Worm (Caenorhabditis elegans) whole organism, early embryonic: Measurements from ENCODE around the gene JC8.16.

ENCODE experiments used
- B0310.2 ChIP-seq: sonication (generic microtip); optimal IDR thresholded peaks from 2 replicates; lab custom pipeline; 2016; ENCODE audit warnings: mild to moderate bottlenecking, missing genetic modification characterization, missing compliant biosample characterization
- F13C5.2 ChIP-seq: sonication (generic microtip); optimal IDR thresholded peaks from 2 replicates; lab custom pipeline; 2017; ENCODE audit warnings: mild to moderate bottlenecking, missing genetic modification characterization, inconsistent platforms, missing compliant biosample characterization
- aly-1 ChIP-seq: sonication (generic microtip); optimal IDR thresholded peaks from 2 replicates; lab custom pipeline; 2016; ENCODE audit warnings: missing genetic modification characterization, missing compliant biosample characterization
- ama-1 ChIP-seq: fragments of 150-350 bp; optimal IDR thresholded peaks from 2 replicates; lab custom pipeline; 2014
- ceh-13 ChIP-seq: fragments of 200-800 bp; sonication (Bioruptor generic); optimal IDR thresholded peaks from 2 replicates; lab custom pipeline; 2018; ENCODE audit warnings: mild to moderate bottlenecking, missing genetic modification characterization, missing compliant biosample characterization
- ceh-36 ChIP-seq: sonication (generic microtip); optimal IDR thresholded peaks from 2 replicates; lab custom pipeline; 2016; ENCODE audit warnings: missing genetic modification characterization, inconsistent platforms, missing compliant biosample characterization
- ets-7 ChIP-seq: sonication (generic microtip); optimal IDR thresholded peaks from 2 replicates; lab custom pipeline; 2016; ENCODE audit warnings: missing genotype, missing genetic modification characterization, missing compliant biosample characterization
- flt-1 ChIP-seq: fragments of 200-800 bp; sonication (Bioruptor generic); IDR thresholded peaks from 2 replicates; pipeline ENCODE4 v1.3.6; 2022; ENCODE audit warnings: missing genetic modification characterization, missing compliant biosample characterization
- hmbx-1 ChIP-seq: sonication (generic microtip); optimal IDR thresholded peaks from 2 replicates; lab custom pipeline; 2016; ENCODE audit warnings: mild to moderate bottlenecking, missing genetic modification characterization, missing compliant biosample characterization
- hmg-4 ChIP-seq: fragments of 200-800 bp; sonication (Bioruptor generic); optimal IDR thresholded peaks from 2 replicates; lab custom pipeline; 2018; ENCODE audit warnings: mild to moderate bottlenecking, missing genetic modification characterization, missing compliant biosample characterization
- hnd-1 ChIP-seq: sonication (generic microtip); optimal IDR thresholded peaks from 2 replicates; lab custom pipeline; 2016; ENCODE audit warnings: missing genetic modification characterization, missing compliant biosample characterization
- pes-1 ChIP-seq: fragments of 200-800 bp; sonication (Bioruptor generic); IDR thresholded peaks from 2 replicates; pipeline ENCODE4 v1.3.6; 2022; ENCODE audit warnings: missing genetic modification reagents, missing genetic modification characterization, missing compliant biosample characterization
- scrt-1 ChIP-seq: fragments of 200-800 bp; sonication (Bioruptor generic); IDR thresholded peaks from 2 replicates; pipeline ENCODE4 v1.3.6; 2022; ENCODE audit warnings: missing genetic modification characterization, missing compliant biosample characterization
- sea-1 ChIP-seq: fragments of 200-800 bp; sonication (Bioruptor generic); conservative IDR thresholded peaks from 2 replicates; pipeline ENCODE4 v1.3.6; 2022; ENCODE audit warnings: missing genetic modification characterization, missing compliant biosample characterization
- tbx-11 ChIP-seq: fragments of 200-800 bp; sonication (Bioruptor generic); IDR thresholded peaks from 2 replicates; pipeline ENCODE4 v1.3.6; 2022; ENCODE audit warnings: missing genetic modification characterization, missing compliant biosample characterization
- tbx-37 ChIP-seq: fragments of 200-800 bp; sonication (Bioruptor generic); conservative IDR thresholded peaks from 2 replicates; pipeline ENCODE4 v1.3.6; 2022; ENCODE audit warnings: missing genetic modification reagents, missing genetic modification characterization, missing compliant biosample characterization
- tra-4 ChIP-seq: sonication (generic microtip); optimal IDR thresholded peaks from 2 replicates; lab custom pipeline; 2017; ENCODE audit warnings: missing genetic modification characterization, missing compliant biosample characterization

JC8.16 gene

DNA sequence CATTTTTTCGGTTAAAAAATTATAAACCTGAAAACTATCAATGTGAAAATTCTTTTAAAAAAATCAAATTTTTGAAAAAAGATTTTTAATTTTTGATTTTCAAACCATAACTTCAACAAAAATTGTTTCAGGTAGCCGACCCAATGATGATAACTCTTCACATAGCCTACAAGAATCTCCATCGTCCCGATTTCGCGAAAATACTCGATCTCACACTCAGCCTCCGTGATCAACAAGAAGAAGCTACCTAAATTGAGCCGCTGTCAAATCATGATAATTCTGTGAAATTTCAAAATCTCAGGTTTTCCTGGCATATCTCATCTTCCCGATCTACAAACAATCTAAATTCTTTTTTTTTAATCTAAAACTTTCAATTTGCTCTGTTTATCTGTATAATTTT is 8.7 kb upstream of the JC8.16 start:
- TF ChIP-seq scrt-1 (GFP tag; lab: Robert Waterston, UW) (no peak), hnd-1 (tag; lab: Kevin White, UChicago) (no peak), hmg-4 (GFP tag; lab: Kevin White, UChicago) (no peak), flt-1 (GFP tag; lab: Robert Waterston, UW) (no peak), ama-1 (lab: Kevin White, UChicago) (no peak), tbx-11 (GFP tag; lab: Robert Waterston, UW) (no peak), sea-1 (GFP tag; lab: Robert Waterston, UW) (no peak), F13C5.2 (tag; lab: Kevin White, UChicago) (no peak), hmbx-1 (no peak), B0310.2 (tag; lab: Kevin White, UChicago) (no peak), pes-1 (GFP tag; lab: Robert Waterston, UW) (no peak), tbx-37 (no peak), tra-4 (tag; lab: Kevin White, UChicago) (no peak), ets-7 (no peak), aly-1 (tag; lab: Kevin White, UChicago) (no peak), ceh-36 (tag; lab: Kevin White, UChicago) (no peak), ceh-13 (GFP tag; lab: Kevin White, UChicago) (no peak)

DNA sequence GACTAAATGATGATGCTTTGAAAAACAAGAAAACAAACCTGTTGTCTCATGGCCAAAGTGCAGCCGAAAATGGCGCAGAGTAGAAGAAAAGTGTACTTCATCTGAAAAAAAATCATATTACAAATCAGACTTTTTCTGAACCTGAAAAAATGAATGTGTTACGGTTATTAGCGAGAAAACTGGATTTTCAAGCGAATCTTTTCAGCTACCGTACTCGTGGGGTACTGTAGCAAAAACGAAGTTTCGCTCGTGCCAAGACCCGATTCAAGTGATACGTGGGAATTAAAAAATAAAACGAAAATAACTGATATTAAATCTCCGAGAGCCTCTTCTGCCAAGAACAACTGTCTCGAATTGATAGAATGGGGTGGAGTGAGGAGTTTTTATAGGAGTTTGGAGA is 6.8 kb upstream of the JC8.16 start, which contains the start of gene ttr-51:
Gene ttr-51, minus strand, starts transcription at position 101 of the 400 bp plus-strand sequence.
- TF ChIP-seq ets-7 (no peak), aly-1 (tag; lab: Kevin White, UChicago) (no peak), flt-1 (GFP tag; lab: Robert Waterston, UW) (no peak), hmg-4 (GFP tag; lab: Kevin White, UChicago) (no peak)

ce11 chrIV:13253841-13254240 is 5.1 kb upstream of the JC8.16 start, which contains the start of gene ttr-45:
ttr-45 (plus strand) TSS chrIV:13254225.
- TF ChIP-seq aly-1 (tag; lab: Kevin White, UChicago) (no peak), tra-4 (tag; lab: Kevin White, UChicago) (no peak), flt-1 (GFP tag; lab: Robert Waterston, UW) (no peak), ama-1 (lab: Kevin White, UChicago) (no peak), B0310.2 (tag; lab: Kevin White, UChicago) (no peak), scrt-1 (GFP tag; lab: Robert Waterston, UW) (no peak), ceh-36 (tag; lab: Kevin White, UChicago) (no peak), pes-1 (GFP tag; lab: Robert Waterston, UW) (no peak), hmbx-1 (no peak), ets-7 (no peak), hnd-1 (tag; lab: Kevin White, UChicago) (no peak), sea-1 (GFP tag; lab: Robert Waterston, UW) (no peak), hmg-4 (GFP tag; lab: Kevin White, UChicago) (no peak), F13C5.2 (tag; lab: Kevin White, UChicago) (no peak), tbx-11 (GFP tag; lab: Robert Waterston, UW) (no peak)

DNA sequence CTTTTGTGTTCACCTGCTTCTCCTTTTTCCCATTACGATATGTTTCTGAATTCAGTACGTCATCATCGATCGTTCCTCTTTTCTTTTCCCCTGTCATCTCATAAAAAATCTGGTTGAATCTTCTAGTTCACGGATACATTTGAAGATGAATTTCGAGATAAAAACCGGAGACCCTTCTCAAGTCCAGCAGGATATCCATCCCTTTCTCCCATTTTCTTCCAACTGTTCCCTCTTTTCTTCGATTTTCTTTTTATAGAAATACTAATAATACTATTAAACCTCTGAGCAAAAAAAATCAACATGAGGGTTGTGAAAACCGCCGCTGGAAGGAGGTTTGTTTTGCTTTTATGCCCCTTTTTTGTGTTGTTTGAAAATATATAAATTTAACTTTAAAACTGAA is 3.1 kb upstream of the JC8.16 start, which contains the start of gene bus-12:
Gene bus-12, plus strand, starts transcription at position 301 of the 400 bp plus-strand sequence.
- TF ChIP-seq F13C5.2 (tag; lab: Kevin White, UChicago): no peak
- no peak for TF ChIP-seq hmg-4 (GFP tag; lab: Kevin White, UChicago)
- no peak for TF ChIP-seq sea-1 (GFP tag; lab: Robert Waterston, UW)
- TF ChIP-seq hnd-1 (tag; lab: Kevin White, UChicago): no peak
- no peak for TF ChIP-seq tbx-11 (GFP tag; lab: Robert Waterston, UW)

DNA sequence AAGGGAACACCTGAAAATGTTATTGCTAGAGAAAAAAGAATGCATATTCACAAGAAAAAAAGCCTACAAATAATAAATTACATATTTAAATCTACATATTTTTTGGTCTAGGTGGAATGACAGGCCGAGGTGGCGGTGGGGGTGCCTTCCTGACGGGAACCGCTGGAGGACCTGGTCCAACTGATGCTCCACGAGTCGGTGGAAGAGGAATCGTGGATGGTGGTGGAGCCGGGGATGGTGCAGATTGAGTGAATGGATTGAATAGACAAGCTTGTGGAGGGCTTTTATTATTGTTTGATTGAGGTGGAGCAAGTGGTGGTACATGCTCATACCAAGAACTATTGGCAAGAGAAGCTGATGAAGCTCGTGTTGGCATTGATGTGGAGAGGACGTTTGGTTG is 2.8 kb downstream of the JC8.16 start:
- TF ChIP-seq scrt-1 (GFP tag; lab: Robert Waterston, UW) (no peak), hmbx-1 (no peak), ceh-13 (GFP tag; lab: Kevin White, UChicago) (no peak), hmg-4 (GFP tag; lab: Kevin White, UChicago) (no peak), tbx-37 (no peak), flt-1 (GFP tag; lab: Robert Waterston, UW) (no peak), aly-1 (tag; lab: Kevin White, UChicago) (no peak), sea-1 (GFP tag; lab: Robert Waterston, UW) (no peak), B0310.2 (tag; lab: Kevin White, UChicago) (no peak), ets-7 (no peak), hnd-1 (tag; lab: Kevin White, UChicago) (no peak), ceh-36 (tag; lab: Kevin White, UChicago) (no peak), pes-1 (GFP tag; lab: Robert Waterston, UW) (no peak), F13C5.2 (tag; lab: Kevin White, UChicago) (no peak), ama-1 (lab: Kevin White, UChicago) (no peak), tbx-11 (GFP tag; lab: Robert Waterston, UW) (no peak), tra-4 (tag; lab: Kevin White, UChicago) (no peak)

- TF ChIP-seq tbx-37: peak; percentile 40; the same call in 1 of the 2 replicates
These were observed 3.9 kb downstream of the JC8.16 start for ce11 chrIV:13262849-13263248.

- no peak for TF ChIP-seq aly-1 (tag; lab: Kevin White, UChicago)
These were observed 9.4 kb downstream of the JC8.16 start for ce11 chrIV:13268385-13268784.

DNA sequence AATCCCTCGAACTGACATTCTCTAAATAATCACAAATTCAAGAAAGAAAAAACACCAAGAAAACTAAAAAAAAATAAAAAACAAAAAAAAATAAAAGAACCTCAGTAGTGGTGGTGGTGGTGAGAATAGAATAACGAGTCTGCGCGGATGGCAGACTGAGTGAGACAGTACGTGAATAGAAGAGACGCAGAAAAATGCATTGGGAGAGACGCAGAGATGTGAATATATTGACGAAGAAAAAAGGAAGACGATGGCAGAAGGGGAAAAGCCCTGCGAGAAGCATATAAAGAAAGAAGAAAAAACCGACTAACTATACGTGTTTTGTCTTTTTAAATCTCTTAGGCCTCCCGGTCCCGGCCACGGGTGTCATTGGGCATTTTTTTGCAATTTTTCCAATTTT is 13.5 kb downstream of the JC8.16 start, which contains the start of gene unc-26:
Gene unc-26, minus strand, starts transcription at position 23 of the 400 bp plus-strand sequence.
- TF ChIP-seq sea-1 (GFP tag; lab: Robert Waterston, UW): no peak
- TF ChIP-seq ets-7: no peak
- no peak for TF ChIP-seq hnd-1 (tag; lab: Kevin White, UChicago)
- TF ChIP-seq hmbx-1: no peak
- no peak for TF ChIP-seq hmg-4 (GFP tag; lab: Kevin White, UChicago)
- no peak for TF ChIP-seq ama-1 (lab: Kevin White, UChicago)
- TF ChIP-seq tra-4 (tag; lab: Kevin White, UChicago): no peak
- no peak for TF ChIP-seq tbx-37
- TF ChIP-seq aly-1 (tag; lab: Kevin White, UChicago): no peak
- TF ChIP-seq ceh-36 (tag; lab: Kevin White, UChicago): no peak
